Worm (Caenorhabditis elegans) whole organism, L3 larva: ENCODE data around the gene F11D11.12.

Experiments
- R02D3.7 ChIP-seq: fragments of 150-350 bp; optimal IDR thresholded peaks from 2 replicates; lab custom pipeline; 2014; ENCODE audit warnings: missing biosample characterization, missing genetic modification characterization
- ZK546.5 ChIP-seq: sonication (generic microtip); optimal IDR thresholded peaks from 2 replicates; lab custom pipeline; 2017; ENCODE audit warnings: missing biosample characterization, missing genetic modification characterization
- ama-1 ChIP-seq: fragments of 150-350 bp; optimal IDR thresholded peaks from 2 replicates; lab custom pipeline; 2018
- ceh-16 ChIP-seq: sonication (generic microtip); optimal IDR thresholded peaks from 2 replicates; lab custom pipeline; 2017; ENCODE audit warnings: missing biosample characterization, missing genetic modification characterization
- ceh-28 ChIP-seq: fragments of 150-350 bp; optimal IDR thresholded peaks from 2 replicates; lab custom pipeline; 2014; ENCODE audit warnings: missing biosample characterization, missing genetic modification reagents, missing genetic modification characterization
- ceh-82 ChIP-seq: fragments of 150-350 bp; optimal IDR thresholded peaks from 2 replicates; lab custom pipeline; 2014; ENCODE audit warnings: missing biosample characterization, missing genetic modification characterization
- ceh-9 ChIP-seq: sonication (generic microtip); optimal IDR thresholded peaks from 2 replicates; lab custom pipeline; 2018; ENCODE audit warnings: missing biosample characterization, missing genetic modification characterization
- daf-12 ChIP-seq: fragments of 150-350 bp; optimal IDR thresholded peaks from 2 replicates; lab custom pipeline; 2014; ENCODE audit warnings: missing biosample characterization, missing genetic modification reagents, missing genetic modification characterization
- egl-27 ChIP-seq: sonication (generic microtip); optimal IDR thresholded peaks from 4 replicates; lab custom pipeline; 2017; ENCODE audit warnings: missing biosample characterization, missing genetic modification reagents, missing genetic modification characterization
- egl-5 ChIP-seq: fragments of 150-350 bp; optimal IDR thresholded peaks from 2 replicates; lab custom pipeline; 2017; ENCODE audit warnings: missing biosample characterization, missing genetic modification reagents, missing genetic modification characterization, inconsistent platforms
- elt-1 ChIP-seq: fragments of 150-350 bp; optimal IDR thresholded peaks from 2 replicates; lab custom pipeline; 2014; ENCODE audit warnings: missing biosample characterization, missing genetic modification characterization
- elt-2 ChIP-seq: sonication (generic microtip); optimal IDR thresholded peaks from 2 replicates; lab custom pipeline; 2016; ENCODE audit warnings: missing genetic modification reagents, mild to moderate bottlenecking, missing genetic modification characterization, missing compliant biosample characterization
- eor-1 ChIP-seq, 2 experiments: fragments of 150-350 bp; optimal IDR thresholded peaks; 2 replicates each; lab custom pipeline; 2014 to 2018; ENCODE audit warnings: missing biosample characterization in 2 of 2, missing genetic modification characterization in 2 of 2
- fkh-10 ChIP-seq: sonication (generic microtip); optimal IDR thresholded peaks from 2 replicates; lab custom pipeline; 2017; ENCODE audit warnings: missing biosample characterization, missing genetic modification reagents, missing genetic modification characterization
- fkh-2 ChIP-seq: fragments of 150-350 bp; optimal IDR thresholded peaks from 2 replicates; lab custom pipeline; 2014; ENCODE audit warnings: missing biosample characterization, missing genetic modification reagents, missing genetic modification characterization
- fos-1 ChIP-seq: fragments of 150-350 bp; optimal IDR thresholded peaks from 2 replicates; lab custom pipeline; 2014; ENCODE audit warnings: missing biosample characterization, missing genetic modification characterization
- hmg-11 ChIP-seq: sonication (generic microtip); optimal IDR thresholded peaks from 2 replicates; lab custom pipeline; 2016; ENCODE audit warnings: missing genetic modification characterization, missing compliant biosample characterization
- jun-1 ChIP-seq: fragments of 150-350 bp; optimal IDR thresholded peaks from 2 replicates; lab custom pipeline; 2014; ENCODE audit warnings: missing biosample characterization, missing genetic modification reagents, missing genetic modification characterization
- lin-15B ChIP-seq: fragments of 150-350 bp; optimal IDR thresholded peaks from 2 replicates; lab custom pipeline; 2014; ENCODE audit warnings: missing biosample characterization, missing genetic modification characterization
- lin-39 ChIP-seq: fragments of 150-350 bp; optimal IDR thresholded peaks from 2 replicates; lab custom pipeline; 2018; ENCODE audit warnings: missing biosample characterization, missing genetic modification reagents, missing genetic modification characterization
- mdl-1 ChIP-seq: fragments of 150-350 bp; optimal IDR thresholded peaks from 2 replicates; lab custom pipeline; 2014; ENCODE audit warnings: missing biosample characterization, missing genetic modification characterization
- mml-1 ChIP-seq: fragments of 150-350 bp; sonication (generic microtip); optimal IDR thresholded peaks from 3 replicates; lab custom pipeline; 2014; ENCODE audit warnings: missing biosample characterization, missing genetic modification characterization
- nfya-1 ChIP-seq: sonication (generic microtip); optimal IDR thresholded peaks from 2 replicates; lab custom pipeline; 2017; ENCODE audit warnings: missing genetic modification characterization, mild to moderate bottlenecking, missing compliant biosample characterization, antibody characterized with exemption, moderate library complexity; ENCODE audit not compliant: insufficient read depth
- nhr-11 ChIP-seq: fragments of 150-350 bp; optimal IDR thresholded peaks from 2 replicates; lab custom pipeline; 2014; ENCODE audit warnings: missing biosample characterization, missing genetic modification characterization
- nhr-23 ChIP-seq: fragments of 150-350 bp; optimal IDR thresholded peaks from 2 replicates; lab custom pipeline; 2014; ENCODE audit warnings: missing biosample characterization, missing genetic modification reagents, missing genetic modification characterization
- nhr-237 ChIP-seq: fragments of 150-350 bp; optimal IDR thresholded peaks from 2 replicates; lab custom pipeline; 2014; ENCODE audit warnings: missing biosample characterization, missing genetic modification characterization
- nhr-25 ChIP-seq: sonication (generic microtip); optimal IDR thresholded peaks from 2 replicates; lab custom pipeline; 2017; ENCODE audit warnings: missing biosample characterization, missing genetic modification characterization
- nhr-67 ChIP-seq: fragments of 150-350 bp; optimal IDR thresholded peaks from 2 replicates; lab custom pipeline; 2014; ENCODE audit warnings: missing biosample characterization, missing genetic modification characterization
- nhr-77 ChIP-seq: fragments of 150-350 bp; optimal IDR thresholded peaks from 2 replicates; lab custom pipeline; 2014; ENCODE audit warnings: missing biosample characterization, missing genetic modification characterization
- pha-4 ChIP-seq: fragments of 150-350 bp; optimal IDR thresholded peaks from 2 replicates; lab custom pipeline; 2014; ENCODE audit warnings: missing biosample characterization, missing genetic modification reagents, missing genetic modification characterization
- pqm-1 ChIP-seq: fragments of 150-350 bp; optimal IDR thresholded peaks from 2 replicates; lab custom pipeline; 2017; ENCODE audit warnings: missing biosample characterization, missing genetic modification characterization, inconsistent platforms
- sea-2 ChIP-seq: fragments of 150-350 bp; sonication (generic microtip); optimal IDR thresholded peaks from 4 replicates; lab custom pipeline; 2014; ENCODE audit warnings: missing biosample characterization, missing genetic modification reagents, missing genetic modification characterization
- skn-1 ChIP-seq: fragments of 150-350 bp; optimal IDR thresholded peaks from 2 replicates; lab custom pipeline; 2014; ENCODE audit warnings: missing biosample characterization, missing genetic modification characterization
- snpc-4 ChIP-seq: fragments of 150-350 bp; optimal IDR thresholded peaks from 2 replicates; lab custom pipeline; 2014; ENCODE audit warnings: missing biosample characterization, missing genetic modification characterization
- unc-39 ChIP-seq: sonication (generic microtip); optimal IDR thresholded peaks from 4 replicates; lab custom pipeline; 2017; ENCODE audit warnings: missing biosample characterization, missing genetic modification characterization
- unc-62 ChIP-seq: fragments of 150-350 bp; sonication (generic microtip); optimal IDR thresholded peaks from 4 replicates; lab custom pipeline; 2014; ENCODE audit warnings: missing biosample characterization, missing genetic modification reagents, missing genetic modification characterization
- zag-1 ChIP-seq: fragments of 150-350 bp; optimal IDR thresholded peaks from 2 replicates; lab custom pipeline; 2014; ENCODE audit warnings: missing biosample characterization, missing genetic modification characterization
- ztf-11 ChIP-seq: fragments of 150-350 bp; optimal IDR thresholded peaks from 2 replicates; lab custom pipeline; 2014; ENCODE audit warnings: missing biosample characterization, missing genetic modification characterization
- ztf-4 ChIP-seq: fragments of 150-350 bp; optimal IDR thresholded peaks from 2 replicates; lab custom pipeline; 2014; ENCODE audit warnings: missing biosample characterization, missing genetic modification characterization

Gene F11D11.12

ce11 chrV:18724076-18724475 lies 26.4 kb downstream of the F11D11.12 start:
- TF ChIP-seq nhr-25 (tag; lab: Kevin White, UChicago): no peak
- TF ChIP-seq nhr-67: no peak
- no peak for TF ChIP-seq egl-5 (tag; lab: Kevin White, UChicago)
- no peak for TF ChIP-seq nhr-77
- no peak for TF ChIP-seq ztf-11 (tag; lab: Kevin White, UChicago)
- TF ChIP-seq mml-1 (tag; lab: Kevin White, UChicago): no peak
- TF ChIP-seq fos-1 (tag; lab: Kevin White, UChicago): no peak
- TF ChIP-seq mdl-1 (tag; lab: Kevin White, UChicago): no peak
- no peak for TF ChIP-seq lin-39 (tag; lab: Kevin White, UChicago)
- no peak for TF ChIP-seq pha-4 (tag; lab: Kevin White, UChicago)
- TF ChIP-seq nhr-11 (tag; lab: Kevin White, UChicago): no peak
- TF ChIP-seq nfya-1: no peak
- no peak for TF ChIP-seq jun-1 (tag; lab: Kevin White, UChicago)
- TF ChIP-seq elt-1 (tag; lab: Kevin White, UChicago): no peak
- TF ChIP-seq fkh-10 (GFP tag; lab: Kevin White, UChicago): no peak
- no peak for TF ChIP-seq snpc-4

ce11 chrV:18723604-18724003 lies 26.9 kb downstream of the F11D11.12 start:
- TF ChIP-seq ceh-28 (tag; lab: Kevin White, UChicago) (peak; percentile 98), unc-39 (tag; lab: Kevin White, UChicago) (no peak), nhr-25 (tag; lab: Kevin White, UChicago) (peak; percentile 12), elt-1 (tag; lab: Kevin White, UChicago) (no peak), nhr-11 (tag; lab: Kevin White, UChicago) (no peak), mdl-1 (tag; lab: Kevin White, UChicago) (no peak), pha-4 (tag; lab: Kevin White, UChicago) (peak; percentile 98), nhr-237 (no peak), egl-27 (no peak), zag-1 (no peak), snpc-4 (peak; percentile 81), ceh-82 (tag; lab: Kevin White, UChicago) (peak; percentile 79), ztf-11 (tag; lab: Kevin White, UChicago) (no peak), pqm-1 (tag; lab: Kevin White, UChicago) (peak; percentile 79), nhr-23 (tag; lab: Kevin White, UChicago) (peak; percentile 86), lin-15B (peak; percentile 54), hmg-11 (tag; lab: Kevin White, UChicago) (peak; percentile 94), fkh-10 (GFP tag; lab: Kevin White, UChicago) (peak; percentile 55), skn-1 (tag; lab: Kevin White, UChicago) (peak; percentile 55), ZK546.5 (tag; lab: Kevin White, UChicago) (no peak), elt-2 (tag; lab: Kevin White, UChicago) (peak; percentile 66), lin-39 (tag; lab: Kevin White, UChicago) (peak; percentile 59), sea-2 (GFP tag; lab: Kevin White, UChicago) (no peak), ama-1 (lab: Kevin White, UChicago) (peak; percentile 39), jun-1 (tag; lab: Kevin White, UChicago) (peak; percentile 63), unc-62 (GFP tag; lab: Kevin White, UChicago) (no peak), fkh-2 (tag; lab: Kevin White, UChicago) (peak; percentile 57), nfya-1 (peak; percentile 91), R02D3.7 (peak; percentile 72), eor-1 (tag; optimal IDR thresholded peaks at IDR 0.05; lab: Kevin White, UChicago) (no peak), ceh-9 (peak; percentile 13), egl-5 (tag; lab: Kevin White, UChicago) (peak; percentile 98)
- TF ChIP-seq, all 47 proteins: peak for 20

- peak; percentile 15 for TF ChIP-seq hmg-11 (tag; lab: Kevin White, UChicago)
- no peak for TF ChIP-seq nhr-77
Observed at ce11 chrV:18722510-18723299, 27.8 kb downstream of the F11D11.12 start.

ce11 chrV:18721873-18722272 lies 28.6 kb downstream of the F11D11.12 start:
- no peak for TF ChIP-seq R02D3.7
- TF ChIP-seq nhr-25 (tag; lab: Kevin White, UChicago): no peak
- TF ChIP-seq daf-12 (tag; lab: Kevin White, UChicago): no peak
- no peak for TF ChIP-seq ceh-16
- no peak for TF ChIP-seq ceh-9
- no peak for TF ChIP-seq nhr-23 (tag; lab: Kevin White, UChicago)
- TF ChIP-seq fkh-2 (tag; lab: Kevin White, UChicago): no peak
- TF ChIP-seq lin-39 (tag; lab: Kevin White, UChicago): no peak
- TF ChIP-seq ztf-4: no peak
